Fruit fly (Drosophila melanogaster): ENCODE results near the gene CG16826.

DNA sequence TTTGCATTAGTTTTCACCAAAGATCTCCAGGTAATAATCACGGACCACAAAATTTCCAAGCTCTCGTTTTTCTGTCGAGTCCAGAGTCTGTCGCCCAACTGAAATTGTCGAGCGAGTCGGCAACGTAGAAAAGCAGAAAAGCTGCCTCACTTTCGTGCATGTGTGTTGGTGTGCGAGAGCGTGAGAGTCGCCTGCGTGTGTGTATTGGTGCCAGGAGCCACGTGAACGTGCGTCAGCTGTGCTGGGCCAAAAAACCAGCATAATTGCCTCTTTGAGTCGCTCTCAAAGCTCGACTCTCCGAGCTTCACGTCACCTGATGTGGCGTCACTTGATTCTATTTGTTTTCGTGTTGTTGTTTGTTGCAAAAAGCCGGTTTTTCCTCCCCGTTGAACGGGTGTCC is 16.6 kb upstream of the CG16826 start, which contains the start of gene hbt:
- TF ChIP-seq ttk (optimal IDR thresholded peaks at IDR 0.05): no peak
- no peak for TF ChIP-seq h (optimal IDR thresholded peaks at IDR 0.05)

Measured in Kc167 (cell line).